Worm (Caenorhabditis elegans) whole organism, early embryonic: Measurements from ENCODE around the gene gst-1.

ENCODE experiments used
- B0310.2 ChIP-seq: sonication (generic microtip); optimal IDR thresholded peaks from 2 replicates; lab custom pipeline; 2016; ENCODE audit warnings: mild to moderate bottlenecking, missing genetic modification characterization, missing compliant biosample characterization
- ama-1 ChIP-seq: fragments of 150-350 bp; optimal IDR thresholded peaks from 2 replicates; lab custom pipeline; 2014
- ceh-36 ChIP-seq: sonication (generic microtip); optimal IDR thresholded peaks from 2 replicates; lab custom pipeline; 2016; ENCODE audit warnings: missing genetic modification characterization, inconsistent platforms, missing compliant biosample characterization
- ets-7 ChIP-seq: sonication (generic microtip); optimal IDR thresholded peaks from 2 replicates; lab custom pipeline; 2016; ENCODE audit warnings: missing genotype, missing genetic modification characterization, missing compliant biosample characterization
- flt-1 ChIP-seq: fragments of 200-800 bp; sonication (Bioruptor generic); IDR thresholded peaks from 2 replicates; pipeline ENCODE4 v1.3.6; 2022; ENCODE audit warnings: missing genetic modification characterization, missing compliant biosample characterization
- hmbx-1 ChIP-seq: sonication (generic microtip); optimal IDR thresholded peaks from 2 replicates; lab custom pipeline; 2016; ENCODE audit warnings: mild to moderate bottlenecking, missing genetic modification characterization, missing compliant biosample characterization
- hmg-4 ChIP-seq: fragments of 200-800 bp; sonication (Bioruptor generic); optimal IDR thresholded peaks from 2 replicates; lab custom pipeline; 2018; ENCODE audit warnings: mild to moderate bottlenecking, missing genetic modification characterization, missing compliant biosample characterization
- scrt-1 ChIP-seq: fragments of 200-800 bp; sonication (Bioruptor generic); IDR thresholded peaks from 2 replicates; pipeline ENCODE4 v1.3.6; 2022; ENCODE audit warnings: missing genetic modification characterization, missing compliant biosample characterization
- sea-1 ChIP-seq: fragments of 200-800 bp; sonication (Bioruptor generic); conservative IDR thresholded peaks from 2 replicates; pipeline ENCODE4 v1.3.6; 2022; ENCODE audit warnings: missing genetic modification characterization, missing compliant biosample characterization
- tbx-11 ChIP-seq: fragments of 200-800 bp; sonication (Bioruptor generic); IDR thresholded peaks from 2 replicates; pipeline ENCODE4 v1.3.6; 2022; ENCODE audit warnings: missing genetic modification characterization, missing compliant biosample characterization
- tbx-37 ChIP-seq: fragments of 200-800 bp; sonication (Bioruptor generic); conservative IDR thresholded peaks from 2 replicates; pipeline ENCODE4 v1.3.6; 2022; ENCODE audit warnings: missing genetic modification reagents, missing genetic modification characterization, missing compliant biosample characterization

- TF ChIP-seq tbx-37 (GFP tag; lab: Robert Waterston, UW), result no peak
- no peak for TF ChIP-seq ama-1 (lab: Kevin White, UChicago)
- no peak for TF ChIP-seq hmg-4 (GFP tag; lab: Kevin White, UChicago)
- no peak for TF ChIP-seq scrt-1 (GFP tag; lab: Robert Waterston, UW)
- TF ChIP-seq flt-1 (GFP tag; lab: Robert Waterston, UW), result no peak
- no peak for TF ChIP-seq hmbx-1 (tag; lab: Kevin White, UChicago)
- no peak for TF ChIP-seq tbx-11 (GFP tag; lab: Robert Waterston, UW)
- no peak for TF ChIP-seq B0310.2 (tag; lab: Kevin White, UChicago)
- no peak for TF ChIP-seq ets-7 (tag; lab: Kevin White, UChicago)
- no peak for TF ChIP-seq ceh-36
- TF ChIP-seq sea-1, result no peak
Observed at ce11 chrIII:9089325-9089823, 30.2 kb downstream of the gst-1 start, which contains the start of the genes mccc-2 and mrpl-44.
